Fruit fly (Drosophila melanogaster) whole organism, prepupa: ENCODE data around the gene CG7168.

Experiments
- Blimp-1 ChIP-seq: fragments of 200-800 bp; sonication (Bioruptor generic); optimal IDR thresholded peaks from 3 replicates; lab custom pipeline; 2017; ENCODE audit warnings: missing biosample characterization, missing genetic modification characterization, mild to moderate bottlenecking, moderate library complexity, missing genetic modification reagents
- CG10631 ChIP-seq: fragments of 200-800 bp; sonication (Bioruptor generic); optimal IDR thresholded peaks from 2 replicates; lab custom pipeline; 2016; ENCODE audit warnings: missing biosample characterization, missing genetic modification characterization
- CG10669 ChIP-seq: fragments of 200-800 bp; sonication (Bioruptor generic); optimal IDR thresholded peaks from 3 replicates; lab custom pipeline; 2018; ENCODE audit warnings: missing biosample characterization, mild to moderate bottlenecking, missing genetic modification characterization, moderate library complexity
- CG11294 ChIP-seq: fragments of 200-800 bp; sonication (Bioruptor generic); IDR thresholded peaks from 2 replicates; pipeline ENCODE4 v1.3.6; 2022; ENCODE audit warnings: missing biosample characterization, missing genetic modification characterization
- CG11762 ChIP-seq: fragments of 200-800 bp; sonication (Bioruptor generic); optimal IDR thresholded peaks from 3 replicates; lab custom pipeline; 2016; ENCODE audit warnings: missing biosample characterization, missing genetic modification characterization; ENCODE audit not compliant: insufficient read depth
- CG15336 ChIP-seq: fragments of 200-800 bp; sonication (Bioruptor generic); IDR thresholded peaks from 2 replicates; pipeline ENCODE4 v1.3.6; 2022; ENCODE audit warnings: missing biosample characterization, missing genetic modification characterization
- CG1621 ChIP-seq: fragments of 200-800 bp; sonication (Bioruptor generic); optimal IDR thresholded peaks from 3 replicates; lab custom pipeline; 2018; ENCODE audit warnings: missing biosample characterization, mild to moderate bottlenecking, missing genetic modification characterization
- CG3032 ChIP-seq: fragments of 200-800 bp; optimal IDR thresholded peaks from 2 replicates; lab custom pipeline; 2019; ENCODE audit warnings: missing biosample characterization, mild to moderate bottlenecking, missing genetic modification characterization, moderate library complexity
- CG32006 ChIP-seq: fragments of 200-800 bp; sonication (Bioruptor generic); optimal IDR thresholded peaks from 3 replicates; lab custom pipeline; 2017; ENCODE audit warnings: missing biosample characterization, mild to moderate bottlenecking, missing genetic modification characterization
- CG34406 ChIP-seq: fragments of 200-800 bp; sonication (Bioruptor generic); optimal IDR thresholded peaks from 3 replicates; lab custom pipeline; 2016; ENCODE audit warnings: missing biosample characterization, missing genetic modification characterization
- CG3919 ChIP-seq: fragments of 200-800 bp; sonication (Bioruptor generic); optimal IDR thresholded peaks from 3 replicates; lab custom pipeline; 2016; ENCODE audit warnings: missing biosample characterization, missing genetic modification characterization
- CG4318 ChIP-seq: fragments of 200-800 bp; sonication (Bioruptor generic); optimal IDR thresholded peaks from 3 replicates; lab custom pipeline; 2017; ENCODE audit warnings: missing biosample characterization, mild to moderate bottlenecking, missing genetic modification characterization
- CG6163 ChIP-seq: fragments of 200-800 bp; sonication (Bioruptor generic); IDR thresholded peaks from 3 replicates; pipeline ENCODE4 v1.3.6; 2022; ENCODE audit warnings: missing biosample characterization, missing genetic modification characterization
- CG6276 ChIP-seq: fragments of 200-800 bp; sonication (Bioruptor generic); optimal IDR thresholded peaks from 2 replicates; lab custom pipeline; 2017; ENCODE audit warnings: missing biosample characterization, mild to moderate bottlenecking, missing genetic modification characterization
- CG6792 ChIP-seq: fragments of 200-800 bp; sonication (Bioruptor generic); optimal IDR thresholded peaks from 3 replicates; lab custom pipeline; 2016; ENCODE audit warnings: missing biosample characterization, missing genetic modification characterization
- CG6808 ChIP-seq: fragments of 200-800 bp; sonication (Bioruptor generic); optimal IDR thresholded peaks from 3 replicates; lab custom pipeline; 2017; ENCODE audit warnings: missing biosample characterization, missing genetic modification characterization, mild to moderate bottlenecking, moderate library complexity, missing genetic modification reagents
- CG6854 ChIP-seq: fragments of 200-800 bp; sonication (Bioruptor generic); optimal IDR thresholded peaks from 2 replicates; lab custom pipeline; 2017; ENCODE audit warnings: missing biosample characterization, mild to moderate bottlenecking, missing genetic modification characterization
- CG8119 ChIP-seq: fragments of 200-800 bp; sonication (Bioruptor generic); IDR thresholded peaks from 3 replicates; pipeline ENCODE4 v1.3.6; 2022; ENCODE audit warnings: missing biosample characterization, missing genetic modification characterization
- CG8319 ChIP-seq: fragments of 200-800 bp; sonication (Bioruptor generic); optimal IDR thresholded peaks from 3 replicates; lab custom pipeline; 2016; ENCODE audit warnings: missing biosample characterization, missing genetic modification characterization
- CG9139 ChIP-seq: fragments of 200-800 bp; sonication (Bioruptor generic); optimal IDR thresholded peaks from 3 replicates; lab custom pipeline; 2017; ENCODE audit warnings: missing biosample characterization, mild to moderate bottlenecking, missing genetic modification characterization
- Eip75B ChIP-seq: fragments of 200-800 bp; sonication (Bioruptor generic); optimal IDR thresholded peaks from 3 replicates; lab custom pipeline; 2016; ENCODE audit warnings: missing biosample characterization, missing genetic modification characterization
- Ets21C ChIP-seq: fragments of 200-800 bp; sonication (Bioruptor generic); optimal IDR thresholded peaks from 3 replicates; lab custom pipeline; 2016; ENCODE audit warnings: missing biosample characterization, missing genetic modification characterization
- Ets96B ChIP-seq: fragments of 200-800 bp; optimal IDR thresholded peaks from 2 replicates; lab custom pipeline; 2019; ENCODE audit warnings: missing biosample characterization, mild to moderate bottlenecking, missing genetic modification characterization, moderate library complexity
- Gug ChIP-seq: fragments of 200-800 bp; sonication (Bioruptor generic); IDR thresholded peaks from 2 replicates; pipeline ENCODE4 v1.3.6; 2022; ENCODE audit warnings: missing biosample characterization, missing genetic modification characterization
- Hr38 ChIP-seq: sonication (Bioruptor generic); optimal IDR thresholded peaks from 2 replicates; lab custom pipeline; 2016; ENCODE audit warnings: missing biosample characterization, missing genetic modification characterization
- Hr39 ChIP-seq: fragments of 200-800 bp; sonication (Bioruptor generic); optimal IDR thresholded peaks from 2 replicates; lab custom pipeline; 2016; ENCODE audit warnings: missing biosample characterization, missing genetic modification characterization
- Hr4 ChIP-seq: fragments of 200-800 bp; sonication (Bioruptor generic); optimal IDR thresholded peaks from 3 replicates; lab custom pipeline; 2016; ENCODE audit warnings: missing biosample characterization, missing genetic modification characterization
- Met ChIP-seq: fragments of 200-800 bp; sonication (Bioruptor generic); optimal IDR thresholded peaks from 3 replicates; lab custom pipeline; 2016; ENCODE audit warnings: missing biosample characterization, missing genetic modification characterization
- OdsH ChIP-seq: fragments of 200-800 bp; sonication (Bioruptor generic); optimal IDR thresholded peaks from 3 replicates; lab custom pipeline; 2016; ENCODE audit warnings: missing biosample characterization, missing genetic modification characterization
- Smox ChIP-seq: fragments of 200-800 bp; sonication (Bioruptor generic); optimal IDR thresholded peaks from 3 replicates; lab custom pipeline; 2016; ENCODE audit warnings: missing biosample characterization, missing genetic modification characterization
- Sox102F ChIP-seq: fragments of 200-800 bp; sonication (Bioruptor generic); optimal IDR thresholded peaks from 2 replicates; lab custom pipeline; 2016; ENCODE audit warnings: missing biosample characterization, mild to moderate bottlenecking, missing genetic modification characterization
- Sox15 ChIP-seq: fragments of 200-800 bp; sonication (Bioruptor generic); optimal IDR thresholded peaks from 3 replicates; lab custom pipeline; 2016; ENCODE audit warnings: missing biosample characterization, missing genetic modification characterization
- acj6 ChIP-seq: fragments of 200-800 bp; sonication (Bioruptor generic); optimal IDR thresholded peaks from 3 replicates; lab custom pipeline; 2016; ENCODE audit warnings: missing biosample characterization, missing genetic modification characterization
- cyc ChIP-seq: fragments of 200-800 bp; sonication (Bioruptor generic); optimal IDR thresholded peaks from 3 replicates; lab custom pipeline; 2016; ENCODE audit warnings: missing biosample characterization, missing genetic modification characterization
- dac ChIP-seq: fragments of 200-800 bp; sonication (Bioruptor generic); optimal IDR thresholded peaks from 2 replicates; lab custom pipeline; 2017; ENCODE audit warnings: missing biosample characterization, mild to moderate bottlenecking, missing genetic modification characterization
- dsx ChIP-seq: fragments of 200-800 bp; optimal IDR thresholded peaks from 3 replicates; lab custom pipeline; 2019; ENCODE audit warnings: missing biosample characterization, mild to moderate bottlenecking, missing genetic modification characterization, moderate library complexity; ENCODE audit not compliant: poor library complexity, severe bottlenecking
- eg ChIP-seq: fragments of 200-800 bp; sonication (Bioruptor generic); IDR thresholded peaks from 3 replicates; pipeline ENCODE4 v1.3.6; 2022; ENCODE audit warnings: missing biosample characterization, missing genetic modification characterization
- fd59A ChIP-seq: fragments of 200-800 bp; sonication (Bioruptor generic); optimal IDR thresholded peaks from 2 replicates; lab custom pipeline; 2017; ENCODE audit warnings: missing biosample characterization, mild to moderate bottlenecking, missing genetic modification characterization, missing genetic modification reagents
- fd85E ChIP-seq: fragments of 200-800 bp; sonication (Bioruptor generic); optimal IDR thresholded peaks from 3 replicates; lab custom pipeline; 2016; ENCODE audit warnings: missing biosample characterization, missing genetic modification characterization
- fkh ChIP-seq: fragments of 200-800 bp; sonication (Bioruptor generic); optimal IDR thresholded peaks from 3 replicates; lab custom pipeline; 2017; ENCODE audit warnings: missing biosample characterization, mild to moderate bottlenecking, missing genetic modification characterization, moderate library complexity
- pdm3 ChIP-seq: fragments of 200-800 bp; sonication (Bioruptor generic); optimal IDR thresholded peaks from 3 replicates; lab custom pipeline; 2016; ENCODE audit warnings: missing biosample characterization, missing genetic modification characterization
- salr ChIP-seq, 2 experiments: fragments of 200-800 bp; sonication (Bioruptor generic); optimal IDR thresholded peaks; 3 replicates each; lab custom pipeline; 2016 to 2018; ENCODE audit warnings: missing biosample characterization in 2 of 2, missing genetic modification characterization in 2 of 2, mild to moderate bottlenecking in 1 of 2
- ss ChIP-seq, 2 experiments: fragments of 200-800 bp; sonication (Bioruptor generic); optimal IDR thresholded peaks; 2 replicates in 1 of 2; 3 replicates in 1 of 2; lab custom pipeline; 2017 to 2018; ENCODE audit warnings: mild to moderate bottlenecking in 2 of 2, missing biosample characterization in 2 of 2, missing genetic modification characterization in 2 of 2, moderate library complexity in 1 of 2
- svp ChIP-seq: fragments of 200-800 bp; sonication (Bioruptor generic); peaks from one replicate; lab custom pipeline; 2016; ENCODE audit warnings: missing biosample characterization, missing genetic modification characterization
- topi ChIP-seq: fragments of 200-800 bp; sonication (Bioruptor generic); optimal IDR thresholded peaks from 3 replicates; lab custom pipeline; 2016; ENCODE audit warnings: missing biosample characterization, missing genetic modification characterization
- vri ChIP-seq: fragments of 200-800 bp; sonication (Bioruptor generic); optimal IDR thresholded peaks from 3 replicates; lab custom pipeline; 2016; ENCODE audit warnings: missing biosample characterization, mild to moderate bottlenecking, missing genetic modification characterization

Gene CG7168

DNA sequence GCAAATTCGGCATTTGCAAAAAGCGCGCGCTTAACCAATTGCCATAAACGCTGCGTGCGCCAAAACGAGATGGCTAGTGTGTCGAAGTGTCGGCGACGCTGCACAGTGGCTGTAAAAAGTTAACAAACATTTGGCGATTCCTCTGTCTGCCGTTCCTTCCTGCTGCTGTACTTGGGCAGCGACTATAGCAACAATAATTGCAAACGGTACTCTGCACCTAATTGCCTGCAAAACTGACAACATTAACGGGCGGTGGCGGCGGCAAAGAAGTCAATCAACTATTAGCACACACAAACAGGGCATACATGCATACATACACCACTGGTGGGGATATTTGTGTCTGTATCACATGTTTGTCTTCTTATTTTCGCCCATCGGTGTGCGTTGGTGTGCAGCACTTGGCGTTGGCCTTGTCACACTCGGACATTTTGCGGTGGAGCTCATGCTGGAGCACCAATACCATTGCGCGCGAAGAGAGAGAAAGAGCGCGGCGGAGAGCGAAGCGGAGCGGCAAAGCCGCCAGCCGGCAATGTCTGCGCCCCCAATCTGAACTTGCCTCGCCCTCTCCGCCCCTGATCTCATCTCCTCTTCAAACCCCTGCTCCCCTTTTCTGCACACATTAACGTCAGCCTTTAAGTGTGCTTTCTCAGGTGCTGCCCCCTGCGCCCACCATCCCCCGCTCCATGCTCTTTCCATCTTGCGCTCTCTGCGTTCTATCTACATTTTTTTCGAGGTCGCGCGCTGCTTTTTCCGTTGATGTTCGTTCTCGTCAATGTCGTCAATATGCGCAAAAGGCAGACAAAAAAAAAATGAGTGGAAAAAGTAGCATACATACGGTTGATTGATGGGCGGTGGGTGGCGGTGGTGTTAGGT, 18.5 kb upstream of the CG7168 start (continued):
- TF ChIP-seq Smox (no peak), CG11762 (no peak), CG6163 (GFP tag; lab: Robert Waterston, UW) (peak; percentile 65; the same call in 2 of the 3 replicates), CG32006 (GFP tag; lab: Kevin White, UChicago) (no peak), CG8119 (GFP tag; lab: Robert Waterston, UW) (peak; percentile 19; the same call in 2 of the 3 replicates), dac (GFP tag; lab: Kevin White, UChicago) (no peak), CG6854 (no peak), CG6276 (no peak), Sox15 (GFP tag; lab: Kevin White, UChicago) (no peak), svp (GFP tag; lab: Kevin White, UChicago) (peak; percentile 100), CG11294 (GFP tag; lab: Robert Waterston, UW) (no peak), ss (GFP tag; optimal IDR thresholded peaks at IDR 0.05; lab: Kevin White, UChicago) (no peak), CG6808 (no peak), cyc (GFP tag; lab: Kevin White, UChicago) (peak; percentile 21), CG1621 (tag; lab: Kevin White, UChicago) (peak; percentile 24), dsx (peak; percentile 35), CG10669 (GFP tag; lab: Kevin White, UChicago) (no peak), OdsH (GFP tag; lab: Kevin White, UChicago) (no peak)

DNA sequence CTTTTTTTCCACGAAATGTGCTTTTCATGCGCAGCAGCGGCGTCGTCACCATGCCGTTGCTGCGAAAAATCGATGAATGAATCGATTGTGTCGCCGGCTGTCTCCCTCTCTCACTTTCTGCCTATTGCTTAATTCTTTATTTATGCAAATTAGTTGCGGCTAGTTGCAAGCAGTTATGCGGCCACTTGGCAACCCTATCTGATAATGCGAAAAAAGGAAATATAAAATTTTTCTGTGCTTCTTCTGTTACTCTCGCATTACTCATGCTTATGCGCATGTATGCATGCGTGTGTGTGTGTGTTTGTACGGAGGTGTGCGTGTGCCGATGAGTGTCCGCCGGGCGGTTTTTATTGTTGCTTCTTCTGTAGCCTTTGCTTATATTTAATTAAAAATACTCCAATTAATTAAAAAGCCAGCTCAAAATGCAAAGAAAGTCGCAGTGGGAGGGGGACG, 17.9 kb upstream of the CG7168 start:
- TF ChIP-seq vri (peak; percentile 16), eg (GFP tag; lab: Robert Waterston, UW) (peak; percentile 47; the same call in 1 of the 3 replicates), CG6163 (GFP tag; lab: Robert Waterston, UW) (peak; percentile 68), Met (GFP tag; lab: Kevin White, UChicago) (peak; percentile 53), CG8319 (GFP tag; lab: Kevin White, UChicago) (no peak), CG32006 (GFP tag; lab: Kevin White, UChicago) (no peak), CG1621 (tag; lab: Kevin White, UChicago) (no peak), CG10631 (GFP tag; lab: Kevin White, UChicago) (peak; percentile 18), CG4318 (GFP tag; lab: Kevin White, UChicago) (no peak), CG11762 (no peak), Gug (GFP tag; lab: Robert Waterston, UW) (0 out of 2 replicates have a peak, but pooled peaks have one; percentile 35), Hr39 (peak; percentile 39), fd59A (no peak), Sox15 (GFP tag; lab: Kevin White, UChicago) (peak; percentile 30), CG11294 (GFP tag; lab: Robert Waterston, UW) (no peak), cyc (GFP tag; lab: Kevin White, UChicago) (no peak), Blimp-1 (no peak), Hr4 (GFP tag; lab: Kevin White, UChicago) (peak; percentile 30), CG3919 (GFP tag; lab: Kevin White, UChicago) (peak; percentile 41), CG34406 (GFP tag; lab: Kevin White, UChicago) (peak; percentile 10), dsx (no peak), fkh (GFP tag; lab: Kevin White, UChicago) (no peak), dac (GFP tag; lab: Kevin White, UChicago) (peak; percentile 11), CG3032 (tag; lab: Kevin White, UChicago) (peak; percentile 5), topi (peak; percentile 43), salr (GFP tag; optimal IDR thresholded peaks at IDR 0.05; lab: Kevin White, UChicago) (no peak), Sox102F (GFP tag; lab: Kevin White, UChicago) (peak; percentile 29), Eip75B (GFP tag; lab: Kevin White, UChicago) (peak; percentile 14), CG15336 (GFP tag; lab: Robert Waterston, UW) (peak; percentile 28; the same call in 1 of the 2 replicates), CG6792 (GFP tag; lab: Kevin White, UChicago) (no peak), Ets21C (GFP tag; lab: Kevin White, UChicago) (no peak), CG9139 (no peak), Ets96B (tag; lab: Kevin White, UChicago) (peak; percentile 10), acj6 (GFP tag; lab: Kevin White, UChicago) (peak; percentile 3), Hr38 (GFP tag; lab: Kevin White, UChicago) (no peak), pdm3 (GFP tag; lab: Kevin White, UChicago) (peak; percentile 40), fd85E (GFP tag; lab: Kevin White, UChicago) (no peak), CG6808 (no peak)
